Fruit fly (Drosophila melanogaster) whole organism, pupa: ENCODE data around the gene Naa40.

Experiments
- CG10348 ChIP-seq: fragments of 200-800 bp; sonication (Bioruptor generic); IDR thresholded peaks from 2 replicates; pipeline ENCODE4 v1.3.6; 2022; ENCODE audit warnings: missing biosample characterization, missing genetic modification characterization
- CG12605 ChIP-seq: fragments of 200-800 bp; sonication (Bioruptor generic); IDR thresholded peaks from 2 replicates; pipeline ENCODE4 v1.3.6; 2022; ENCODE audit warnings: missing biosample characterization, missing genetic modification characterization
- CG13204 ChIP-seq: fragments of 200-800 bp; sonication (Bioruptor generic); optimal IDR thresholded peaks from 2 replicates; lab custom pipeline; 2018; ENCODE audit warnings: missing biosample characterization, mild to moderate bottlenecking, missing genetic modification characterization, moderate library complexity
- CG14655 ChIP-seq: fragments of 200-800 bp; sonication (Bioruptor generic); optimal IDR thresholded peaks from 3 replicates; lab custom pipeline; 2017; ENCODE audit warnings: mild to moderate bottlenecking, missing biosample characterization, missing genetic modification reagents, missing genetic modification characterization
- CG15710 ChIP-seq: fragments of 200-800 bp; sonication (Bioruptor generic); optimal IDR thresholded peaks from 2 replicates; lab custom pipeline; 2018; ENCODE audit warnings: missing biosample characterization, mild to moderate bottlenecking, missing genetic modification characterization, moderate library complexity
- CG17806 ChIP-seq: fragments of 200-800 bp; sonication (Bioruptor generic); optimal IDR thresholded peaks from 2 replicates; lab custom pipeline; 2018; ENCODE audit warnings: missing biosample characterization, mild to moderate bottlenecking, missing genetic modification characterization, moderate library complexity
- CG32121 ChIP-seq: fragments of 200-800 bp; sonication (Bioruptor generic); IDR thresholded peaks from 2 replicates; pipeline ENCODE4 v1.3.6; 2022; ENCODE audit warnings: missing biosample characterization, missing genetic modification characterization
- CG34367 ChIP-seq: fragments of 200-800 bp; sonication (Bioruptor generic); optimal IDR thresholded peaks from 2 replicates; lab custom pipeline; 2018; ENCODE audit warnings: missing biosample characterization, mild to moderate bottlenecking, missing genetic modification characterization
- CG4496 ChIP-seq: fragments of 200-800 bp; sonication (Bioruptor generic); IDR thresholded peaks from 3 replicates; pipeline ENCODE4 v1.3.6; 2022; ENCODE audit warnings: missing biosample characterization, missing genetic modification characterization
- CG8159 ChIP-seq: fragments of 200-800 bp; sonication (Bioruptor generic); optimal IDR thresholded peaks from 3 replicates; lab custom pipeline; 2018; ENCODE audit warnings: missing biosample characterization, mild to moderate bottlenecking, missing genetic modification characterization, moderate library complexity
- CG8301 ChIP-seq: fragments of 200-800 bp; sonication (Bioruptor generic); optimal IDR thresholded peaks from 2 replicates; lab custom pipeline; 2018; ENCODE audit warnings: missing biosample characterization, mild to moderate bottlenecking, missing genetic modification characterization
- CG9948 ChIP-seq: fragments of 200-800 bp; sonication (Bioruptor generic); optimal IDR thresholded peaks from 2 replicates; lab custom pipeline; 2018; ENCODE audit warnings: missing biosample characterization, mild to moderate bottlenecking, missing genetic modification characterization, moderate library complexity
- D1 ChIP-seq: fragments of 200-800 bp; sonication (Bioruptor generic); optimal IDR thresholded peaks from 2 replicates; lab custom pipeline; 2018; ENCODE audit warnings: missing biosample characterization, mild to moderate bottlenecking, missing genetic modification characterization, moderate library complexity
- EcR ChIP-seq: fragments of 200-800 bp; sonication (Bioruptor generic); optimal IDR thresholded peaks from 3 replicates; lab custom pipeline; 2019; ENCODE audit warnings: missing biosample characterization, missing genetic modification characterization, mild to moderate bottlenecking, moderate library complexity, missing genetic modification reagents
- Ets98B ChIP-seq: fragments of 200-800 bp; sonication (Bioruptor generic); IDR thresholded peaks from 2 replicates; pipeline ENCODE4 v1.3.6; 2022; ENCODE audit warnings: missing biosample characterization, missing genetic modification characterization
- Pif1A ChIP-seq: fragments of 200-800 bp; sonication (Bioruptor generic); optimal IDR thresholded peaks from 3 replicates; lab custom pipeline; 2016; ENCODE audit warnings: missing biosample characterization, missing genetic modification characterization
- Pif1B ChIP-seq: fragments of 200-800 bp; sonication (Bioruptor generic); optimal IDR thresholded peaks from 3 replicates; lab custom pipeline; 2016; ENCODE audit warnings: missing biosample characterization, missing genetic modification characterization
- Snoo ChIP-seq: fragments of 200-800 bp; sonication (Bioruptor generic); optimal IDR thresholded peaks from 3 replicates; lab custom pipeline; 2017; ENCODE audit warnings: missing biosample characterization, mild to moderate bottlenecking, missing genetic modification characterization, inconsistent platforms
- fd96Ca ChIP-seq: fragments of 200-800 bp; sonication (Bioruptor generic); IDR thresholded peaks from 3 replicates; pipeline ENCODE4 v1.3.6; 2022; ENCODE audit warnings: missing biosample characterization, missing genetic modification characterization
- gl ChIP-seq: fragments of 200-800 bp; sonication (Bioruptor generic); optimal IDR thresholded peaks from 2 replicates; lab custom pipeline; 2018; ENCODE audit warnings: missing biosample characterization, mild to moderate bottlenecking, missing genetic modification characterization
- rn ChIP-seq: fragments of 200-800 bp; sonication (Bioruptor generic); IDR thresholded peaks from 2 replicates; pipeline ENCODE4 v1.3.6; 2022; ENCODE audit warnings: missing biosample characterization, missing genetic modification characterization

Gene Naa40

DNA sequence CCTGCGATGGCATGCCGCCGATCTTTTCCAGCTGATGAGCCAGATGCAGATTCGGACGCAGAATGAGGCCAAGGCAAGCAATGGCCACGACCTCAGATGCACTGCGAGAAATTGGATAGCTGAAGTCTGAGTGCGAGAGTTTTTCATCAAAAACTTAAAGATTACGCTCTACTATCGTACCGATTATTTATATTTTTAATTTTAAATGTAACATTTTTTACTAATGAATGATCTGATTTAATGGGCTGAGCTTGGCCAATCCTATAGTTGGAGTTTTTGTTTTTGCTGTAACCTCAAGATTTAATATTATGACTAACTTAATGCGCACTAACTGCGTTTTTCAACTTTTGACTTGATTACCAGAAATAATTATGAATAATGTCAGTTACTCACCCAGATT lies 37.5 kb upstream of the Naa40 start:
- no peak for TF ChIP-seq CG13204 (GFP tag; lab: Kevin White, UChicago)
- peak; percentile 2 for TF ChIP-seq Pif1B (GFP tag; lab: Kevin White, UChicago)
- no peak for TF ChIP-seq CG10348 (GFP tag; lab: Robert Waterston, UW)
- TF ChIP-seq CG12605 (GFP tag; lab: Robert Waterston, UW), result no peak
- TF ChIP-seq CG4496 (GFP tag; lab: Robert Waterston, UW), result peak; percentile 29; the same call in 1 of the 3 replicates
- no peak for TF ChIP-seq CG32121 (GFP tag; lab: Robert Waterston, UW)
- TF ChIP-seq Snoo (tag; lab: Kevin White, UChicago), result peak; percentile 71
- TF ChIP-seq fd96Ca (GFP tag; lab: Robert Waterston, UW), result 0 out of 3 replicates have a peak, but pooled peaks have one; percentile 31
- TF ChIP-seq CG8301 (tag; lab: Kevin White, UChicago), result peak; percentile 14
- peak; percentile 50 for TF ChIP-seq CG15710 (tag; lab: Kevin White, UChicago)
- TF ChIP-seq CG8159 (tag; lab: Kevin White, UChicago), result peak; percentile 59
- peak; percentile 12 for TF ChIP-seq CG34367 (tag; lab: Kevin White, UChicago)
- TF ChIP-seq CG9948, result peak; percentile 3
- TF ChIP-seq CG14655 (GFP tag; lab: Kevin White, UChicago), result peak; percentile 34
- no peak for TF ChIP-seq Ets98B (GFP tag; lab: Robert Waterston, UW)
- TF ChIP-seq Pif1A (GFP tag; lab: Kevin White, UChicago), result peak; percentile 31
- no peak for TF ChIP-seq D1 (tag; lab: Kevin White, UChicago)
- no peak for TF ChIP-seq EcR
- no peak for TF ChIP-seq rn (GFP tag; lab: Robert Waterston, UW)
- peak; percentile 12 for TF ChIP-seq CG17806 (tag; lab: Kevin White, UChicago)
- TF ChIP-seq gl (tag; lab: Kevin White, UChicago), result no peak

DNA sequence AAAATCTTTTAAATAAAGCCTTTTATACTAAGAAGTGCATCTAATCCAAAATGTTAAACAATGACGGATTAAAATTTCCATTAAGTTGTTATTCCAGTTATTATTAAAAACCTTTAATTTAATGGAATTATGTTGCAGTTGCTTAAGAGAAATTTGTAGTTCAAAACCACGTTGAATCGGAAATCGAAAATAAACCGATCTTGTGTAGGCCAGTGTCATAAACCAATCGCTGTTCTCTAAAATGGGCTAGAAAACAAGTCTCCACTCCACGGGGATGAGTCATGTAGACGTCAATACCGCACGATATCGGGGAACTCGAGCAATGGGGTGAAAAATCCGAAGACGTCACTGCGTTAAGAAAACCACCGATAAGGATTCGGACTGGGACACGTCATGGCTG lies 36.8 kb upstream of the Naa40 start:
- TF ChIP-seq Snoo (tag; lab: Kevin White, UChicago) (no peak), fd96Ca (GFP tag; lab: Robert Waterston, UW) (no peak), CG8159 (tag; lab: Kevin White, UChicago) (peak; percentile 35), EcR (no peak), CG12605 (GFP tag; lab: Robert Waterston, UW) (no peak), CG14655 (GFP tag; lab: Kevin White, UChicago) (no peak), CG15710 (tag; lab: Kevin White, UChicago) (peak; percentile 22), CG4496 (GFP tag; lab: Robert Waterston, UW) (no peak), CG9948 (no peak)

DNA sequence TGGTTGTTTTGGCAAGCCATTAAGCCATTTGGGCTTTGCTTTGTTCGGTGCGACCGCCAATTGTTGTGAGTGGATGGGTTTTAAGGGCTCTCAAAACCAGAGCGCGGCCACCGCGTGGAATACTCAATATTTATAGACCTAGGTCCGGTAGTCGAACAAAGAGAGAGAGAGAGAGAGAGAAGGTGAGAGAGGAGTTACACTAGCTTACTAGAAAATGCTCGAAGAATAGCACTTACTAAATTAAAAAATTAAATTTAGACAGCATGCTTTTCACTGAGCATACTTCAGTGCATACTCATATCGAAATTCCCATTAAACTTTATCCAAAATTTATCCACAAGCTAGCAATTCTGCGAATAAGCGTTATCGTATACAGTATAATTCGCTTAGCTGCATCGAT lies 35.3 kb upstream of the Naa40 start:
- no peak for TF ChIP-seq CG17806 (tag; lab: Kevin White, UChicago)
- TF ChIP-seq CG12605 (GFP tag; lab: Robert Waterston, UW), result no peak
- TF ChIP-seq Pif1B (GFP tag; lab: Kevin White, UChicago), result no peak
- no peak for TF ChIP-seq CG13204 (GFP tag; lab: Kevin White, UChicago)
- TF ChIP-seq gl (tag; lab: Kevin White, UChicago), result no peak
- peak; percentile 20 for TF ChIP-seq CG15710 (tag; lab: Kevin White, UChicago)
- no peak for TF ChIP-seq CG8301 (tag; lab: Kevin White, UChicago)
- no peak for TF ChIP-seq CG10348 (GFP tag; lab: Robert Waterston, UW)
- peak; percentile 24 for TF ChIP-seq CG8159 (tag; lab: Kevin White, UChicago)
- no peak for TF ChIP-seq Snoo (tag; lab: Kevin White, UChicago)
- no peak for TF ChIP-seq Ets98B (GFP tag; lab: Robert Waterston, UW)
- TF ChIP-seq fd96Ca (GFP tag; lab: Robert Waterston, UW), result no peak
- TF ChIP-seq CG4496 (GFP tag; lab: Robert Waterston, UW), result no peak
- no peak for TF ChIP-seq rn (GFP tag; lab: Robert Waterston, UW)
- no peak for TF ChIP-seq Pif1A (GFP tag; lab: Kevin White, UChicago)
- peak; percentile 3 for TF ChIP-seq CG34367 (tag; lab: Kevin White, UChicago)
- TF ChIP-seq EcR, result no peak

DNA sequence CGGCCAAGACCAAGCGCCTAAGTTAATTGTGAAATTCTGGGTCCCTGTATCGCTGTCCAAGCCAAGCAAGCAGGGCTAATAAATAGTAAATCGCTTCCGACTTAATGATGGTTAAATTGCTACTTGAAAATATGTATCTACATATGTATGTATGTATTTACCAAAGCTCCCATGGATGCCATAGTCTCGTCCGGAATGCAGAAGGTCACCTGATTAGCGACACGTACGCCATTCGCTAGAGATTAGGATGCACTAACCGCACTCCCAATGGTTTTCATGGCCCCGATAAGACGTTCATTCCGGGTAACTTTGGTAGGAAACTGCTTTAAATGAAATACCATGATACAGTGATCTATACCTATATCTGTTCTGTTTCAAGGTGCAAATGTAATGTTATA lies 34.0 kb upstream of the Naa40 start:
- TF ChIP-seq gl (tag; lab: Kevin White, UChicago) (no peak), Pif1B (GFP tag; lab: Kevin White, UChicago) (no peak), CG8301 (tag; lab: Kevin White, UChicago) (no peak), CG9948 (no peak), EcR (no peak), CG14655 (GFP tag; lab: Kevin White, UChicago) (no peak), Snoo (tag; lab: Kevin White, UChicago) (no peak), Pif1A (GFP tag; lab: Kevin White, UChicago) (no peak), CG32121 (GFP tag; lab: Robert Waterston, UW) (no peak), D1 (tag; lab: Kevin White, UChicago) (no peak), fd96Ca (GFP tag; lab: Robert Waterston, UW) (no peak), CG4496 (GFP tag; lab: Robert Waterston, UW) (no peak), rn (GFP tag; lab: Robert Waterston, UW) (no peak), CG15710 (tag; lab: Kevin White, UChicago) (no peak), CG17806 (tag; lab: Kevin White, UChicago) (no peak), CG8159 (tag; lab: Kevin White, UChicago) (no peak)
- TF ChIP-seq, all 21 proteins: peak for 0

DNA sequence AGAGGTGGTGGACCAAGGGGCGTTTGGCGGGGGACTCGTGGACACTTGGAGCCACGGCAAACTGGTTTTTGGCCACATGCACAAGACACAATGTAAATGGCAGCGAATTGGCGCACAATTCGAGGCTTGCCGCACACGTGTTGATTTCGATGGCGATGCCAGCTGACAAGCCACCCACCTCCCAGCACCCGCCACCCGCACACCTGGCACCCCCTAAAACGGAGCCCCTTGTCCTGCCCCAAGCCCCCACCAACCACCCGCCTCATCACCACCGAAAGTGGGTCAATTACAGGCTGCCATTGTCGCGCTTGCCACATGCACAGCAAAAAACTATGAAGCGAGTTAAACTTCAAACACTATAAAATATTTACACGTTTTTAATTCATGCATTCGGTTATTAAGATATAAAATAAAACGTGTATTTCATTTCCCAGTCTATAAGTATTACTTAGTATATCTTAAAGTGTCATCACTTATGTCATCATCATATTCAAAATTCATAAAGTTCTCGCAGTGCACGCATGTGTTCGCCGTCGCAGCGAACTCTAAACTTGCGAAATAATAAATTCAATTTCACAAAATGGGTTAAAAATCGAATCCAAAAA lies 33.5 kb upstream of the Naa40 start:
- TF ChIP-seq CG34367 (tag; lab: Kevin White, UChicago) (peak; percentile 18), CG17806 (tag; lab: Kevin White, UChicago) (peak; percentile 46), CG8301 (tag; lab: Kevin White, UChicago) (peak; percentile 61), CG13204 (GFP tag; lab: Kevin White, UChicago) (no peak), CG12605 (GFP tag; lab: Robert Waterston, UW) (peak; percentile 66), CG14655 (GFP tag; lab: Kevin White, UChicago) (peak; percentile 38), EcR (no peak), CG10348 (GFP tag; lab: Robert Waterston, UW) (0 out of 2 replicates have a peak, but pooled peaks have one; percentile 41), fd96Ca (GFP tag; lab: Robert Waterston, UW) (peak; percentile 61; the same call in 2 of the 3 replicates), Snoo (tag; lab: Kevin White, UChicago) (peak; percentile 35), Pif1B (GFP tag; lab: Kevin White, UChicago) (peak; percentile 19), D1 (tag; lab: Kevin White, UChicago) (no peak), rn (GFP tag; lab: Robert Waterston, UW) (peak; percentile 58), Ets98B (GFP tag; lab: Robert Waterston, UW) (peak; percentile 80), CG32121 (GFP tag; lab: Robert Waterston, UW) (peak; percentile 83), gl (tag; lab: Kevin White, UChicago) (no peak), CG9948 (peak; percentile 50), CG15710 (tag; lab: Kevin White, UChicago) (peak; percentile 24), Pif1A (GFP tag; lab: Kevin White, UChicago) (peak; percentile 60), CG8159 (tag; lab: Kevin White, UChicago) (peak; percentile 57), CG4496 (GFP tag; lab: Robert Waterston, UW) (peak; percentile 84)
- TF ChIP-seq, all 21 proteins: peak for 17
